Worm (Caenorhabditis elegans) whole organism, L3 larva: ENCODE results near the gene srg-27.

Experiments
- R02D3.7 ChIP-seq: fragments of 150-350 bp; optimal IDR thresholded peaks from 2 replicates; lab custom pipeline; 2014; ENCODE audit warnings: missing biosample characterization, missing genetic modification characterization
- ZK546.5 ChIP-seq: sonication (generic microtip); optimal IDR thresholded peaks from 2 replicates; lab custom pipeline; 2017; ENCODE audit warnings: missing biosample characterization, missing genetic modification characterization
- aly-2 ChIP-seq: fragments of 150-350 bp; optimal IDR thresholded peaks from 2 replicates; lab custom pipeline; 2014; ENCODE audit warnings: missing biosample characterization, missing genetic modification characterization
- ama-1 ChIP-seq: fragments of 150-350 bp; optimal IDR thresholded peaks from 2 replicates; lab custom pipeline; 2018
- ceh-16 ChIP-seq: sonication (generic microtip); optimal IDR thresholded peaks from 2 replicates; lab custom pipeline; 2017; ENCODE audit warnings: missing biosample characterization, missing genetic modification characterization
- ceh-28 ChIP-seq: fragments of 150-350 bp; optimal IDR thresholded peaks from 2 replicates; lab custom pipeline; 2014; ENCODE audit warnings: missing biosample characterization, missing genetic modification reagents, missing genetic modification characterization
- ceh-9 ChIP-seq: sonication (generic microtip); optimal IDR thresholded peaks from 2 replicates; lab custom pipeline; 2018; ENCODE audit warnings: missing biosample characterization, missing genetic modification characterization
- daf-12 ChIP-seq: fragments of 150-350 bp; optimal IDR thresholded peaks from 2 replicates; lab custom pipeline; 2014; ENCODE audit warnings: missing biosample characterization, missing genetic modification reagents, missing genetic modification characterization
- egl-27 ChIP-seq: sonication (generic microtip); optimal IDR thresholded peaks from 4 replicates; lab custom pipeline; 2017; ENCODE audit warnings: missing biosample characterization, missing genetic modification reagents, missing genetic modification characterization
- egl-5 ChIP-seq: fragments of 150-350 bp; optimal IDR thresholded peaks from 2 replicates; lab custom pipeline; 2017; ENCODE audit warnings: missing biosample characterization, missing genetic modification reagents, missing genetic modification characterization, inconsistent platforms
- elt-2 ChIP-seq: sonication (generic microtip); optimal IDR thresholded peaks from 2 replicates; lab custom pipeline; 2016; ENCODE audit warnings: missing genetic modification reagents, mild to moderate bottlenecking, missing genetic modification characterization, missing compliant biosample characterization
- elt-3 ChIP-seq, 3 experiments: fragments of 150-350 bp in 1 of 3; sonication (generic microtip) in 2 of 3; optimal IDR thresholded peaks; 2 replicates in 2 of 3; 4 replicates in 1 of 3; lab custom pipeline; 2014 to 2017; ENCODE audit warnings: missing biosample characterization in 3 of 3, missing genetic modification characterization in 3 of 3
- eor-1 ChIP-seq, 2 experiments: fragments of 150-350 bp; optimal IDR thresholded peaks; 2 replicates each; lab custom pipeline; 2014 to 2018; ENCODE audit warnings: missing biosample characterization in 2 of 2, missing genetic modification characterization in 2 of 2
- fkh-10 ChIP-seq: sonication (generic microtip); optimal IDR thresholded peaks from 2 replicates; lab custom pipeline; 2017; ENCODE audit warnings: missing biosample characterization, missing genetic modification reagents, missing genetic modification characterization
- fos-1 ChIP-seq: fragments of 150-350 bp; optimal IDR thresholded peaks from 2 replicates; lab custom pipeline; 2014; ENCODE audit warnings: missing biosample characterization, missing genetic modification characterization
- hmg-11 ChIP-seq: sonication (generic microtip); optimal IDR thresholded peaks from 2 replicates; lab custom pipeline; 2016; ENCODE audit warnings: missing genetic modification characterization, missing compliant biosample characterization
- jun-1 ChIP-seq: fragments of 150-350 bp; optimal IDR thresholded peaks from 2 replicates; lab custom pipeline; 2014; ENCODE audit warnings: missing biosample characterization, missing genetic modification reagents, missing genetic modification characterization
- lin-39 ChIP-seq: fragments of 150-350 bp; optimal IDR thresholded peaks from 2 replicates; lab custom pipeline; 2018; ENCODE audit warnings: missing biosample characterization, missing genetic modification reagents, missing genetic modification characterization
- lsy-12 ChIP-seq: sonication (generic microtip); optimal IDR thresholded peaks from 2 replicates; lab custom pipeline; 2016; ENCODE audit warnings: mild to moderate bottlenecking, missing genetic modification characterization, missing compliant biosample characterization
- mml-1 ChIP-seq: fragments of 150-350 bp; sonication (generic microtip); optimal IDR thresholded peaks from 3 replicates; lab custom pipeline; 2014; ENCODE audit warnings: missing biosample characterization, missing genetic modification characterization
- nfya-1 ChIP-seq: sonication (generic microtip); optimal IDR thresholded peaks from 2 replicates; lab custom pipeline; 2017; ENCODE audit warnings: missing genetic modification characterization, mild to moderate bottlenecking, missing compliant biosample characterization, antibody characterized with exemption, moderate library complexity; ENCODE audit not compliant: insufficient read depth
- nhr-11 ChIP-seq: fragments of 150-350 bp; optimal IDR thresholded peaks from 2 replicates; lab custom pipeline; 2014; ENCODE audit warnings: missing biosample characterization, missing genetic modification characterization
- nhr-23 ChIP-seq: fragments of 150-350 bp; optimal IDR thresholded peaks from 2 replicates; lab custom pipeline; 2014; ENCODE audit warnings: missing biosample characterization, missing genetic modification reagents, missing genetic modification characterization
- nhr-237 ChIP-seq: fragments of 150-350 bp; optimal IDR thresholded peaks from 2 replicates; lab custom pipeline; 2014; ENCODE audit warnings: missing biosample characterization, missing genetic modification characterization
- nhr-25 ChIP-seq: sonication (generic microtip); optimal IDR thresholded peaks from 2 replicates; lab custom pipeline; 2017; ENCODE audit warnings: missing biosample characterization, missing genetic modification characterization
- nhr-28 ChIP-seq: fragments of 150-350 bp; optimal IDR thresholded peaks from 2 replicates; lab custom pipeline; 2014; ENCODE audit warnings: missing biosample characterization, missing genetic modification characterization
- nhr-67 ChIP-seq: fragments of 150-350 bp; optimal IDR thresholded peaks from 2 replicates; lab custom pipeline; 2014; ENCODE audit warnings: missing biosample characterization, missing genetic modification characterization
- nhr-77 ChIP-seq: fragments of 150-350 bp; optimal IDR thresholded peaks from 2 replicates; lab custom pipeline; 2014; ENCODE audit warnings: missing biosample characterization, missing genetic modification characterization
- pha-4 ChIP-seq: fragments of 150-350 bp; optimal IDR thresholded peaks from 2 replicates; lab custom pipeline; 2014; ENCODE audit warnings: missing biosample characterization, missing genetic modification reagents, missing genetic modification characterization
- pqm-1 ChIP-seq: fragments of 150-350 bp; optimal IDR thresholded peaks from 2 replicates; lab custom pipeline; 2017; ENCODE audit warnings: missing biosample characterization, missing genetic modification characterization, inconsistent platforms
- sea-2 ChIP-seq: fragments of 150-350 bp; sonication (generic microtip); optimal IDR thresholded peaks from 4 replicates; lab custom pipeline; 2014; ENCODE audit warnings: missing biosample characterization, missing genetic modification reagents, missing genetic modification characterization
- skn-1 ChIP-seq: fragments of 150-350 bp; optimal IDR thresholded peaks from 2 replicates; lab custom pipeline; 2014; ENCODE audit warnings: missing biosample characterization, missing genetic modification characterization
- snpc-4 ChIP-seq: fragments of 150-350 bp; optimal IDR thresholded peaks from 2 replicates; lab custom pipeline; 2014; ENCODE audit warnings: missing biosample characterization, missing genetic modification characterization
- unc-39 ChIP-seq: sonication (generic microtip); optimal IDR thresholded peaks from 4 replicates; lab custom pipeline; 2017; ENCODE audit warnings: missing biosample characterization, missing genetic modification characterization
- unc-62 ChIP-seq: fragments of 150-350 bp; sonication (generic microtip); optimal IDR thresholded peaks from 4 replicates; lab custom pipeline; 2014; ENCODE audit warnings: missing biosample characterization, missing genetic modification reagents, missing genetic modification characterization
- zag-1 ChIP-seq: fragments of 150-350 bp; optimal IDR thresholded peaks from 2 replicates; lab custom pipeline; 2014; ENCODE audit warnings: missing biosample characterization, missing genetic modification characterization
- ztf-11 ChIP-seq: fragments of 150-350 bp; optimal IDR thresholded peaks from 2 replicates; lab custom pipeline; 2014; ENCODE audit warnings: missing biosample characterization, missing genetic modification characterization
- ztf-4 ChIP-seq: fragments of 150-350 bp; optimal IDR thresholded peaks from 2 replicates; lab custom pipeline; 2014; ENCODE audit warnings: missing biosample characterization, missing genetic modification characterization

srg-27 gene

DNA sequence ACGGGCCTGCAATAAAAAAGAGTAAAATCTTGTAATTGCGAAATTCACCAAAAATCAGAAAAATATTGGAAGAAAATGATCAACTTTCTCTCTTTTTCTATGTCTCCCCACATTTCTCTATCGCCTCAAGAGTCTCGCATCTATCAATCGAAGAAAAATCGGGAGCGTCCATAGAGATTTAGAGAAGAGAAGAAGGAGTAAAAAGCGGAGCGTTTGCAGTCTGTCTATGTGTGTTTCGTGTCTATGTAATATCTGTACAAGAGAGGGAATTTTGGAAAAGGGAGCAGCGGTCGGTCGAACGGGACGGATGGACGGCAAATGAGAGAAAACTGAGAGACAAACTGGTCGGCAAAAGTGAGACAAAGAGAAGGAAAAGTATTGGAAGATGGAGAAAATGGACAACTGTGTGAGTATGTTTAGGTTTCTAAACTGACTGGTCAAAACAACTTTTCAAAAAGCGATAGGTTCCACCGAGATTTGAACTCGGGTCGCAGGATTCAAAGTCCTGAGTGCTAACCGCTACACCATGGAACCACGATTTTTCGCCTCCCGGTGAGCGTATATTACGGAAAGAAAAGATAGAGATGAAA lies 9.8 kb upstream of the srg-27 start (continued):
- TF ChIP-seq elt-2 (peak; percentile 58), nhr-77 (tag; lab: Kevin White, UChicago) (no peak), zag-1 (tag; lab: Kevin White, UChicago) (no peak), ama-1 (lab: Kevin White, UChicago) (no peak), mml-1 (tag; lab: Kevin White, UChicago) (no peak), ceh-9 (no peak), eor-1 (tag; optimal IDR thresholded peaks at IDR 0.05; lab: Kevin White, UChicago) (no peak), elt-3 (tag; optimal IDR thresholded peaks at IDR 0.05; lab: Kevin White, UChicago) (no peak), nhr-237 (tag; lab: Kevin White, UChicago) (no peak), egl-27 (tag; lab: Kevin White, UChicago) (no peak), pha-4 (tag; lab: Kevin White, UChicago) (peak; percentile 71), nhr-67 (tag; lab: Kevin White, UChicago) (no peak), ztf-11 (tag; lab: Kevin White, UChicago) (no peak), aly-2 (tag; lab: Kevin White, UChicago) (no peak), fos-1 (tag; lab: Kevin White, UChicago) (no peak), ztf-4 (tag; lab: Kevin White, UChicago) (no peak), lin-39 (tag; lab: Kevin White, UChicago) (peak; percentile 38)

- TF ChIP-seq egl-27 (tag; lab: Kevin White, UChicago) (no peak), daf-12 (tag; lab: Kevin White, UChicago) (no peak), hmg-11 (tag; lab: Kevin White, UChicago) (no peak), egl-5 (tag; lab: Kevin White, UChicago) (no peak), nhr-67 (tag; lab: Kevin White, UChicago) (no peak)
These were observed 8.6 kb upstream of the srg-27 start, which contains the start of gene srg-26 for ce11 chrV:5330967-5331366. TSS of gene srg-26 (plus strand) at chrV:5331267.

ce11 chrV:5334588-5334987 lies 5.0 kb upstream of the srg-27 start, which contains the start of gene srg-28:
TSS of gene srg-28 (plus strand) at chrV:5334888.
- TF ChIP-seq ceh-16 (tag; lab: Kevin White, UChicago): no peak

- TF ChIP-seq nfya-1 (tag; lab: Kevin White, UChicago) (no peak), fkh-10 (GFP tag; lab: Kevin White, UChicago) (no peak), nhr-23 (tag; lab: Kevin White, UChicago) (no peak), ztf-11 (tag; lab: Kevin White, UChicago) (no peak), pha-4 (tag; lab: Kevin White, UChicago) (no peak), egl-5 (tag; lab: Kevin White, UChicago) (no peak), nhr-28 (tag; lab: Kevin White, UChicago) (no peak), skn-1 (tag; lab: Kevin White, UChicago) (no peak), elt-2 (no peak), nhr-77 (tag; lab: Kevin White, UChicago) (no peak), ZK546.5 (no peak)
- TF ChIP-seq, all 47 proteins: peak for 0
These were observed 2.7 kb upstream of the srg-27 start, which contains the start of gene srg-29 for ce11 chrV:5336884-5337283. TSS of gene srg-29 (plus strand) at chrV:5337184.

- TF ChIP-seq lsy-12 (tag; lab: Kevin White, UChicago) (no peak), nhr-25 (tag; lab: Kevin White, UChicago) (no peak), R02D3.7 (no peak), nhr-11 (tag; lab: Kevin White, UChicago) (no peak), pqm-1 (tag; lab: Kevin White, UChicago) (no peak), unc-62 (no peak), nhr-67 (tag; lab: Kevin White, UChicago) (no peak), ztf-11 (tag; lab: Kevin White, UChicago) (no peak), sea-2 (no peak), jun-1 (no peak), ceh-28 (no peak), unc-39 (tag; lab: Kevin White, UChicago) (no peak), snpc-4 (tag; lab: Kevin White, UChicago) (no peak), zag-1 (tag; lab: Kevin White, UChicago) (no peak)
These were observed 5.8 kb downstream of the srg-27 start, which contains the start of gene srg-25 for ce11 chrV:5345419-5345818. TSS of gene srg-25 (minus strand) at chrV:5345519.
